Worm (Caenorhabditis elegans) whole organism, early embryonic: ENCODE measurements around the gene his-62.

Source experiments
- B0310.2 ChIP-seq: sonication (generic microtip); optimal IDR thresholded peaks from 2 replicates; lab custom pipeline; 2016; ENCODE audit warnings: mild to moderate bottlenecking, missing genetic modification characterization, missing compliant biosample characterization
- F13C5.2 ChIP-seq: sonication (generic microtip); optimal IDR thresholded peaks from 2 replicates; lab custom pipeline; 2017; ENCODE audit warnings: mild to moderate bottlenecking, missing genetic modification characterization, inconsistent platforms, missing compliant biosample characterization
- ama-1 ChIP-seq: fragments of 150-350 bp; optimal IDR thresholded peaks from 2 replicates; lab custom pipeline; 2014
- ceh-13 ChIP-seq: fragments of 200-800 bp; sonication (Bioruptor generic); optimal IDR thresholded peaks from 2 replicates; lab custom pipeline; 2018; ENCODE audit warnings: mild to moderate bottlenecking, missing genetic modification characterization, missing compliant biosample characterization
- flt-1 ChIP-seq: fragments of 200-800 bp; sonication (Bioruptor generic); IDR thresholded peaks from 2 replicates; pipeline ENCODE4 v1.3.6; 2022; ENCODE audit warnings: missing genetic modification characterization, missing compliant biosample characterization
- hmbx-1 ChIP-seq: sonication (generic microtip); optimal IDR thresholded peaks from 2 replicates; lab custom pipeline; 2016; ENCODE audit warnings: mild to moderate bottlenecking, missing genetic modification characterization, missing compliant biosample characterization
- hmg-4 ChIP-seq: fragments of 200-800 bp; sonication (Bioruptor generic); optimal IDR thresholded peaks from 2 replicates; lab custom pipeline; 2018; ENCODE audit warnings: mild to moderate bottlenecking, missing genetic modification characterization, missing compliant biosample characterization
- hnd-1 ChIP-seq: sonication (generic microtip); optimal IDR thresholded peaks from 2 replicates; lab custom pipeline; 2016; ENCODE audit warnings: missing genetic modification characterization, missing compliant biosample characterization
- scrt-1 ChIP-seq: fragments of 200-800 bp; sonication (Bioruptor generic); IDR thresholded peaks from 2 replicates; pipeline ENCODE4 v1.3.6; 2022; ENCODE audit warnings: missing genetic modification characterization, missing compliant biosample characterization
- tbx-37 ChIP-seq: fragments of 200-800 bp; sonication (Bioruptor generic); conservative IDR thresholded peaks from 2 replicates; pipeline ENCODE4 v1.3.6; 2022; ENCODE audit warnings: missing genetic modification reagents, missing genetic modification characterization, missing compliant biosample characterization
- tra-4 ChIP-seq: sonication (generic microtip); optimal IDR thresholded peaks from 2 replicates; lab custom pipeline; 2017; ENCODE audit warnings: missing genetic modification characterization, missing compliant biosample characterization

DNA sequence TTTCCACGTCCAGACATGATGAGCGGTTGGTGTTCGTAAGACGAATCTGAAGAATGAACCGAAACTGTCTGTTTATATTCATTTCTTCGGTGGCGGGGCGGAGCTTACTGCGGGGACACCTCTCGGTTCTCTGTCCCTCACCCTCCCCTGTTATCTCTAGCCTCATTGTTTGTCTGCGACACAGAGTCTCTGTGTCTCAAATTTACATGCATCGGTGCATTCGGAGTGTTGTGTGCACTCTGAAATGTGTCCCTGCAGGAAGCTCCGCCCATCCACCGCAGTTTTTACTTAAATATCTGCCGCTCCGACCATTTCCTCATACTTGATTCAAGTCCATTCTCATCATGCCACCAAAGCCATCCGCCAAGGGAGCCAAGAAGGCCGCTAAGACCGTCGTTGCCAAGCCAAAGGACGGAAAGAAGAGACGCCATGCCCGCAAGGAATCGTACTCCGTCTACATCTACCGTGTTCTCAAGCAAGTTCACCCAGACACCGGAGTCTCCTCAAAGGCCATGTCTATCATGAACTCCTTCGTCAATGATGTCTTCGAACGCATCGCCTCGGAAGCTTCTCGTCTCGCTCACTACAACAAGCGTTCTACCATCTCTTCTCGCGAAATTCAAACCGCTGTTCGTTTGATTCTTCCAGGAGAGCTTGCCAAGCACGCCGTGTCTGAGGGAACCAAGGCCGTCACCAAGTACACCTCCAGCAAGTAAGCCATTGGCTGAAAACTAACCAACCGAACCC lies at the start of gene his-62, which contains the start of gene his-61:
- TF ChIP-seq ama-1 (lab: Kevin White, UChicago) (peak; percentile 95), hnd-1 (tag; lab: Kevin White, UChicago) (no peak), hmg-4 (GFP tag; lab: Kevin White, UChicago) (peak; percentile 36), ceh-13 (GFP tag; lab: Kevin White, UChicago) (no peak), tra-4 (tag; lab: Kevin White, UChicago) (peak; percentile 20), tbx-37 (GFP tag; lab: Robert Waterston, UW) (no peak), B0310.2 (peak; percentile 46), scrt-1 (GFP tag; lab: Robert Waterston, UW) (no peak), hmbx-1 (no peak), F13C5.2 (tag; lab: Kevin White, UChicago) (peak; percentile 52), flt-1 (GFP tag; lab: Robert Waterston, UW) (no peak)
